Worm (Caenorhabditis elegans) whole organism, young adult: ENCODE measurements around the gene ZK185.1.

Source experiments
- D2030.7 ChIP-seq: fragments of 200-800 bp; sonication (Bioruptor generic); IDR thresholded peaks from 2 replicates; pipeline ENCODE4 v1.3.6; 2022; ENCODE audit warnings: missing genetic modification reagents, missing genetic modification characterization, missing compliant biosample characterization
- F10E7.11 ChIP-seq: sonication (generic microtip); optimal IDR thresholded peaks from 2 replicates; lab custom pipeline; 2017; ENCODE audit warnings: mild to moderate bottlenecking, missing genetic modification characterization, moderate library complexity, missing compliant biosample characterization
- K11D2.4 ChIP-seq: fragments of 200-800 bp; sonication (Bioruptor generic); IDR thresholded peaks from 2 replicates; pipeline ENCODE4 v1.3.6; 2022; ENCODE audit warnings: missing genetic modification reagents, missing genetic modification characterization, missing compliant biosample characterization
- K12H6.12 ChIP-seq: fragments of 200-800 bp; sonication (Bioruptor generic); optimal IDR thresholded peaks from 2 replicates; lab custom pipeline; 2018; ENCODE audit warnings: mild to moderate bottlenecking, missing genetic modification characterization, missing compliant biosample characterization
- Y53G8AR.9 ChIP-seq: fragments of 200-800 bp; sonication (Bioruptor generic); conservative IDR thresholded peaks from 2 replicates; pipeline ENCODE4 v1.3.6; 2022; ENCODE audit warnings: missing genetic modification reagents, missing genetic modification characterization, missing compliant biosample characterization
- aptf-3 ChIP-seq: fragments of 200-800 bp; sonication (Bioruptor generic); IDR thresholded peaks from 2 replicates; pipeline ENCODE4 v1.3.6; 2022; ENCODE audit warnings: missing genetic modification characterization, missing compliant biosample characterization
- athp-1 ChIP-seq: sonication (generic microtip); optimal IDR thresholded peaks from 2 replicates; lab custom pipeline; 2017; ENCODE audit warnings: mild to moderate bottlenecking, missing genetic modification characterization, missing compliant biosample characterization
- attf-3 ChIP-seq: fragments of 200-800 bp; sonication (Bioruptor generic); conservative IDR thresholded peaks from 2 replicates; pipeline ENCODE4 v1.3.6; 2022; ENCODE audit warnings: missing genetic modification reagents, missing genetic modification characterization, missing compliant biosample characterization
- attf-6 ChIP-seq: fragments of 200-800 bp; sonication (Bioruptor generic); IDR thresholded peaks from 2 replicates; pipeline ENCODE4 v1.3.6; 2022; ENCODE audit warnings: missing genetic modification reagents, missing genetic modification characterization, missing compliant biosample characterization
- bed-1 ChIP-seq: fragments of 200-800 bp; sonication (Bioruptor generic); IDR thresholded peaks from 2 replicates; pipeline ENCODE4 v1.3.6; 2022; ENCODE audit warnings: missing genetic modification reagents, missing genetic modification characterization, missing compliant biosample characterization
- ccch-3 ChIP-seq: fragments of 200-800 bp; sonication (Bioruptor generic); optimal IDR thresholded peaks from 2 replicates; lab custom pipeline; 2018; ENCODE audit warnings: mild to moderate bottlenecking, missing genetic modification characterization, missing compliant biosample characterization
- cebp-1 ChIP-seq, 2 experiments: fragments of 200-800 bp in 1 of 2; sonication (Bioruptor generic) in 1 of 2; sonication (generic microtip) in 1 of 2; IDR thresholded peaks in 1 of 2; optimal IDR thresholded peaks in 1 of 2; 2 replicates each; pipeline versions ENCODE4 v1.3.6 to Lab custom; 2017 to 2022; ENCODE audit warnings: missing compliant biosample characterization in 2 of 2, missing genetic modification characterization in 2 of 2, mild to moderate bottlenecking in 1 of 2, missing genetic modification reagents in 1 of 2, moderate library complexity in 1 of 2
- ceh-58 ChIP-seq: fragments of 200-800 bp; sonication (Bioruptor generic); IDR thresholded peaks from 2 replicates; pipeline ENCODE4 v1.3.6; 2022; ENCODE audit warnings: missing genetic modification characterization, missing compliant biosample characterization
- ceh-79 ChIP-seq: sonication (generic microtip); optimal IDR thresholded peaks from 2 replicates; lab custom pipeline; 2017; ENCODE audit warnings: mild to moderate bottlenecking, missing genetic modification characterization, missing compliant biosample characterization
- chd-7 ChIP-seq: sonication (generic microtip); optimal IDR thresholded peaks from 2 replicates; lab custom pipeline; 2016; ENCODE audit warnings: mild to moderate bottlenecking, missing genetic modification characterization, moderate library complexity, missing compliant biosample characterization
- dox-1 ChIP-seq: fragments of 200-800 bp; sonication (Bioruptor generic); IDR thresholded peaks from 2 replicates; pipeline ENCODE4 v1.3.6; 2022; ENCODE audit warnings: missing genetic modification reagents, missing genetic modification characterization, missing compliant biosample characterization
- efl-1 ChIP-seq: fragments of 150-350 bp; optimal IDR thresholded peaks from 2 replicates; lab custom pipeline; 2014; ENCODE audit warnings: missing biosample characterization, missing genetic modification reagents, missing genetic modification characterization
- egl-18 ChIP-seq: fragments of 200-800 bp; sonication (Bioruptor generic); IDR thresholded peaks from 2 replicates; pipeline ENCODE4 v1.3.6; 2022; ENCODE audit warnings: missing genetic modification reagents, missing genetic modification characterization, missing compliant biosample characterization
- egl-44 ChIP-seq: fragments of 200-800 bp; sonication (Bioruptor generic); IDR thresholded peaks from 2 replicates; pipeline ENCODE4 v1.3.6; 2022; ENCODE audit warnings: missing genetic modification reagents, missing genetic modification characterization, missing compliant biosample characterization
- fkh-3 ChIP-seq: sonication (generic microtip); optimal IDR thresholded peaks from 2 replicates; lab custom pipeline; 2016; ENCODE audit warnings: mild to moderate bottlenecking, missing genetic modification characterization, missing compliant biosample characterization
- him-1 ChIP-seq: sonication (generic microtip); optimal IDR thresholded peaks from 2 replicates; lab custom pipeline; 2016; ENCODE audit warnings: missing genotype, missing genetic modification reagents, missing genetic modification characterization, missing compliant biosample characterization
- hmg-20 ChIP-seq: fragments of 200-800 bp; sonication (Bioruptor generic); IDR thresholded peaks from 2 replicates; pipeline ENCODE4 v1.3.6; 2022; ENCODE audit warnings: missing genetic modification reagents, missing genetic modification characterization, missing compliant biosample characterization
- let-607 ChIP-seq, 2 experiments: fragments of 200-800 bp in 1 of 2; sonication (Bioruptor generic) in 1 of 2; sonication (generic microtip) in 1 of 2; optimal IDR thresholded peaks; 2 replicates each; lab custom pipeline; 2016 to 2018; ENCODE audit warnings: mild to moderate bottlenecking in 2 of 2, missing compliant biosample characterization in 2 of 2, missing genetic modification characterization in 2 of 2, moderate library complexity in 2 of 2, missing genotype in 1 of 2
- lin-35 ChIP-seq, 3 experiments: fragments of 150-350 bp in 2 of 3; sonication (generic microtip) in 1 of 3; optimal IDR thresholded peaks; 2 replicates each; lab custom pipeline; 2014 to 2018; ENCODE audit warnings: missing biosample characterization in 3 of 3, missing genetic modification characterization in 3 of 3, missing genetic modification reagents in 3 of 3
- lir-1 ChIP-seq: fragments of 200-800 bp; sonication (Bioruptor generic); conservative IDR thresholded peaks from 2 replicates; pipeline ENCODE4 v1.3.6; 2022; ENCODE audit warnings: missing genetic modification reagents, missing genetic modification characterization, missing compliant biosample characterization
- mcd-1 ChIP-seq: fragments of 200-800 bp; sonication (Bioruptor generic); IDR thresholded peaks from 2 replicates; pipeline ENCODE4 v1.3.6; 2022; ENCODE audit warnings: missing genetic modification reagents, missing genetic modification characterization, missing compliant biosample characterization
- mes-4 ChIP-seq: sonication (generic microtip); optimal IDR thresholded peaks from 2 replicates; lab custom pipeline; 2016; ENCODE audit warnings: missing genotype, missing genetic modification characterization, missing compliant biosample characterization
- nfya-1 ChIP-seq: sonication (generic microtip); optimal IDR thresholded peaks from 2 replicates; lab custom pipeline; 2017; ENCODE audit warnings: antibody characterized with exemption, missing compliant biosample characterization, missing genetic modification characterization, borderline replicate concordance; ENCODE audit not compliant: insufficient read depth
- nhr-179 ChIP-seq: sonication (generic microtip); optimal IDR thresholded peaks from 2 replicates; lab custom pipeline; 2016; ENCODE audit warnings: mild to moderate bottlenecking, missing genetic modification characterization, missing compliant biosample characterization
- nhr-80 ChIP-seq: sonication (generic microtip); optimal IDR thresholded peaks from 2 replicates; lab custom pipeline; 2016; ENCODE audit warnings: missing genetic modification characterization, missing compliant biosample characterization
- nhr-90 ChIP-seq: sonication (generic microtip); optimal IDR thresholded peaks from 2 replicates; lab custom pipeline; 2016; ENCODE audit warnings: missing genotype, mild to moderate bottlenecking, missing genetic modification characterization, missing compliant biosample characterization
- repo-1 ChIP-seq: sonication (generic microtip); optimal IDR thresholded peaks from 2 replicates; lab custom pipeline; 2017; ENCODE audit warnings: mild to moderate bottlenecking, missing genetic modification characterization, missing compliant biosample characterization
- rpc-1 ChIP-seq, 2 experiments: fragments of 150-350 bp in 1 of 2; sonication (generic microtip) in 1 of 2; optimal IDR thresholded peaks; 2 replicates each; lab custom pipeline; 2014 to 2018; ENCODE audit warnings: missing biosample characterization in 1 of 2, missing genetic modification characterization in 1 of 2, missing genetic modification reagents in 1 of 2, missing genotype in 1 of 2
- sea-2 ChIP-seq: fragments of 200-800 bp; sonication (Bioruptor generic); IDR thresholded peaks from 2 replicates; pipeline ENCODE4 v1.3.6; 2022; ENCODE audit warnings: missing genetic modification characterization, missing compliant biosample characterization
- snpc-1.1 ChIP-seq: sonication (generic microtip); optimal IDR thresholded peaks from 2 replicates; lab custom pipeline; 2017; ENCODE audit warnings: missing genetic modification characterization, mild to moderate bottlenecking, missing compliant biosample characterization, antibody characterized with exemption, moderate library complexity, missing genotype, missing genetic modification reagents; ENCODE audit not compliant: insufficient read depth
- snpc-3.4 ChIP-seq: sonication (generic microtip); optimal IDR thresholded peaks from 2 replicates; lab custom pipeline; 2017; ENCODE audit warnings: missing genetic modification characterization, mild to moderate bottlenecking, missing compliant biosample characterization, antibody characterized with exemption, moderate library complexity, missing genotype, missing genetic modification reagents
- somi-1 ChIP-seq: fragments of 200-800 bp; sonication (Bioruptor generic); optimal IDR thresholded peaks from 2 replicates; lab custom pipeline; 2018; ENCODE audit warnings: mild to moderate bottlenecking, missing genetic modification characterization, missing compliant biosample characterization
- unc-130 ChIP-seq: sonication (generic microtip); optimal IDR thresholded peaks from 2 replicates; lab custom pipeline; 2016; ENCODE audit warnings: missing genetic modification reagents, missing genetic modification characterization, missing compliant biosample characterization
- zim-3 ChIP-seq: sonication (generic microtip); optimal IDR thresholded peaks from 2 replicates; lab custom pipeline; 2017; ENCODE audit warnings: mild to moderate bottlenecking, missing genetic modification characterization, moderate library complexity, missing compliant biosample characterization
- ztf-18 ChIP-seq: sonication (generic microtip); optimal IDR thresholded peaks from 2 replicates; lab custom pipeline; 2016; ENCODE audit warnings: missing genotype, mild to moderate bottlenecking, missing genetic modification characterization, missing compliant biosample characterization
- ztf-25 ChIP-seq: fragments of 200-800 bp; sonication (Bioruptor generic); IDR thresholded peaks from 2 replicates; pipeline ENCODE4 v1.3.6; 2022; ENCODE audit warnings: missing genetic modification reagents, missing genetic modification characterization, missing compliant biosample characterization
- ztf-28 ChIP-seq: fragments of 200-800 bp; sonication (Bioruptor generic); IDR thresholded peaks from 2 replicates; pipeline ENCODE4 v1.3.6; 2022; ENCODE audit warnings: missing genetic modification reagents, missing genetic modification characterization, missing compliant biosample characterization

Gene ZK185.1

ce11 chrIV:4541195-4541594 lies 7.2 kb upstream of the ZK185.1 start:
- TF ChIP-seq D2030.7 (no peak), egl-44 (GFP tag; lab: Robert Waterston, UW) (no peak), efl-1 (GFP tag; lab: Kevin White, UChicago) (no peak), nfya-1 (tag; lab: Kevin White, UChicago) (no peak), athp-1 (tag; lab: Kevin White, UChicago) (no peak), snpc-3.4 (tag; lab: Kevin White, UChicago) (no peak), repo-1 (tag; lab: Kevin White, UChicago) (no peak), ztf-18 (no peak), lir-1 (GFP tag; lab: Robert Waterston, UW) (no peak), sea-2 (GFP tag; lab: Robert Waterston, UW) (no peak), unc-130 (GFP tag; lab: Kevin White, UChicago) (no peak)

- TF ChIP-seq lir-1 (GFP tag; lab: Robert Waterston, UW): no peak
- TF ChIP-seq nhr-179 (tag; lab: Kevin White, UChicago): no peak
- TF ChIP-seq Y53G8AR.9: no peak
- TF ChIP-seq mcd-1: no peak
- TF ChIP-seq fkh-3 (tag; lab: Kevin White, UChicago): no peak
- TF ChIP-seq him-1: no peak
- no peak for TF ChIP-seq ceh-79 (tag; lab: Kevin White, UChicago)
- no peak for TF ChIP-seq ceh-58 (GFP tag; lab: Robert Waterston, UW)
- TF ChIP-seq, all 124 proteins: peak for 0
Measured at ce11 chrIV:4542972-4543371, 5.4 kb upstream of the ZK185.1 start.

- TF ChIP-seq let-607 (tag; optimal IDR thresholded peaks at IDR 0.05; lab: Kevin White, UChicago): peak; percentile 80 to 86
- TF ChIP-seq attf-3 (GFP tag; lab: Robert Waterston, UW): no peak
- TF ChIP-seq nhr-80 (tag; lab: Kevin White, UChicago): peak; percentile 88
- no peak for TF ChIP-seq lin-35 (GFP tag; optimal IDR thresholded peaks at IDR 0.05; lab: Kevin White, UChicago)
- no peak for TF ChIP-seq F10E7.11 (tag; lab: Kevin White, UChicago)
- no peak for TF ChIP-seq mcd-1
- no peak for TF ChIP-seq somi-1 (GFP tag; lab: Kevin White, UChicago)
- TF ChIP-seq dox-1: 0 out of 2 replicates have a peak, but pooled peaks have one; percentile 28
- no peak for TF ChIP-seq cebp-1 (GFP tag; IDR thresholded peaks at IDR 0.05; lab: Robert Waterston, UW)
- TF ChIP-seq cebp-1 (tag; optimal IDR thresholded peaks at IDR 0.05; lab: Kevin White, UChicago): no peak
Measured at ce11 chrIV:4544215-4544614, 4.1 kb upstream of the ZK185.1 start.

- TF ChIP-seq egl-18: no peak
- no peak for TF ChIP-seq K12H6.12
- no peak for TF ChIP-seq zim-3 (tag; lab: Kevin White, UChicago)
- TF ChIP-seq aptf-3 (GFP tag; lab: Robert Waterston, UW): no peak
- no peak for TF ChIP-seq ccch-3 (GFP tag; lab: Kevin White, UChicago)
- no peak for TF ChIP-seq rpc-1 (optimal IDR thresholded peaks at IDR 0.05; lab: Kevin White, UChicago)
- no peak for TF ChIP-seq rpc-1 (tag; optimal IDR thresholded peaks at IDR 0.05; lab: Kevin White, UChicago)
- no peak for TF ChIP-seq F10E7.11 (tag; lab: Kevin White, UChicago)
- TF ChIP-seq ztf-28 (GFP tag; lab: Robert Waterston, UW): no peak
- TF ChIP-seq snpc-1.1: no peak
- no peak for TF ChIP-seq nhr-90 (tag; lab: Kevin White, UChicago)
- no peak for TF ChIP-seq bed-1
- TF ChIP-seq ztf-25: no peak
- TF ChIP-seq attf-6 (GFP tag; lab: Robert Waterston, UW): no peak
- no peak for TF ChIP-seq chd-7 (tag; lab: Kevin White, UChicago)
- TF ChIP-seq K11D2.4 (GFP tag; lab: Robert Waterston, UW): no peak
- TF ChIP-seq hmg-20 (GFP tag; lab: Robert Waterston, UW): no peak
- TF ChIP-seq sea-2 (GFP tag; lab: Robert Waterston, UW): no peak
- TF ChIP-seq mes-4 (tag; lab: Kevin White, UChicago): no peak
Measured at ce11 chrIV:4545818-4546217, 2.5 kb upstream of the ZK185.1 start, which contains the start of gene ZK185.5. Gene ZK185.5 (minus strand): TSS chrIV:4545918.
